Fruit fly (Drosophila melanogaster) whole organism, embryonic: ENCODE measurements around the gene LanB1.
A peak's percentile ranks its signal among the peaks of the same experiment; 100 is the strongest.

Experiments
- CG10366 ChIP-seq: fragments of 200-800 bp; sonication (Bioruptor generic); IDR thresholded peaks from 2 replicates; pipeline ENCODE4 v1.3.6; 2022; ENCODE audit warnings: missing biosample characterization, missing genetic modification characterization
- CG10979 ChIP-seq: fragments of 200-800 bp; sonication (Bioruptor generic); optimal IDR thresholded peaks from 2 replicates; lab custom pipeline; 2018; ENCODE audit warnings: missing biosample characterization, mild to moderate bottlenecking, missing genetic modification characterization, moderate library complexity
- CG11247 ChIP-seq: fragments of 200-800 bp; sonication (Bioruptor generic); IDR thresholded peaks from 2 replicates; pipeline ENCODE4 v1.3.6; 2022; ENCODE audit warnings: missing biosample characterization, missing genetic modification characterization
- CG11504 ChIP-seq: fragments of 200-800 bp; sonication (Bioruptor generic); optimal IDR thresholded peaks from 3 replicates; lab custom pipeline; 2019; ENCODE audit warnings: missing biosample characterization, mild to moderate bottlenecking, missing genetic modification characterization, moderate library complexity
- CG13894 ChIP-seq: fragments of 200-800 bp; sonication (Bioruptor generic); optimal IDR thresholded peaks from 3 replicates; lab custom pipeline; 2018; ENCODE audit warnings: missing biosample characterization, mild to moderate bottlenecking, missing genetic modification characterization, moderate library complexity
- CG14050 ChIP-seq: fragments of 200-800 bp; sonication (Bioruptor generic); IDR thresholded peaks from 3 replicates; pipeline ENCODE4 v1.3.6; 2022; ENCODE audit warnings: missing biosample characterization, missing genetic modification characterization
- CG14441 ChIP-seq: fragments of 200-800 bp; sonication (Bioruptor generic); IDR thresholded peaks from 2 replicates; pipeline ENCODE4 v1.3.6; 2022; ENCODE audit warnings: missing biosample characterization, missing genetic modification characterization
- CG17912 ChIP-seq: fragments of 200-800 bp; sonication (Bioruptor generic); optimal IDR thresholded peaks from 2 replicates; lab custom pipeline; 2018; ENCODE audit warnings: missing biosample characterization, mild to moderate bottlenecking, missing genetic modification characterization
- CG1832 ChIP-seq: fragments of 200-800 bp; sonication (Bioruptor generic); optimal IDR thresholded peaks from 2 replicates; lab custom pipeline; 2017; ENCODE audit warnings: missing biosample characterization, mild to moderate bottlenecking, missing genetic modification characterization, inconsistent platforms
- CG18599 ChIP-seq: fragments of 200-800 bp; sonication (Bioruptor generic); optimal IDR thresholded peaks from 3 replicates; lab custom pipeline; 2017; ENCODE audit warnings: missing biosample characterization, missing genetic modification characterization, mild to moderate bottlenecking, moderate library complexity, missing genetic modification reagents
- CG30431 ChIP-seq: fragments of 200-800 bp; sonication (Bioruptor generic); optimal IDR thresholded peaks from 2 replicates; lab custom pipeline; 2017; ENCODE audit warnings: missing biosample characterization, missing genetic modification characterization
- CG31388 ChIP-seq: fragments of 200-800 bp; sonication (Bioruptor generic); optimal IDR thresholded peaks from 2 replicates; lab custom pipeline; 2016; ENCODE audit warnings: missing biosample characterization, missing genetic modification characterization
- CG32532 ChIP-seq: fragments of 200-800 bp; sonication (Bioruptor generic); IDR thresholded peaks from 2 replicates; pipeline ENCODE4 v1.3.6; 2022; ENCODE audit warnings: missing biosample characterization, missing genetic modification characterization
- CG4707 ChIP-seq: fragments of 200-800 bp; sonication (Bioruptor generic); optimal IDR thresholded peaks from 2 replicates; lab custom pipeline; 2018; ENCODE audit warnings: missing biosample characterization, mild to moderate bottlenecking, missing genetic modification characterization, moderate library complexity
- CG6654 ChIP-seq: fragments of 200-800 bp; sonication (Bioruptor generic); optimal IDR thresholded peaks from 2 replicates; lab custom pipeline; 2017; ENCODE audit warnings: missing biosample characterization, mild to moderate bottlenecking, missing genetic modification characterization
- CG7745 ChIP-seq: fragments of 200-800 bp; sonication (Bioruptor generic); optimal IDR thresholded peaks from 2 replicates; lab custom pipeline; 2018; ENCODE audit warnings: missing biosample characterization, mild to moderate bottlenecking, missing genetic modification characterization, moderate library complexity
- CG8290 ChIP-seq, 3 experiments: fragments of 200-800 bp; sonication (Bioruptor generic); optimal IDR thresholded peaks; 2 replicates each; lab custom pipeline; 2016 to 2019; ENCODE audit warnings: missing biosample characterization in 3 of 3, missing genetic modification characterization in 3 of 3, mild to moderate bottlenecking in 2 of 3, moderate library complexity in 1 of 3
- CG8388 ChIP-seq: fragments of 200-800 bp; sonication (Bioruptor generic); optimal IDR thresholded peaks from 2 replicates; lab custom pipeline; 2019; ENCODE audit warnings: missing biosample characterization, mild to moderate bottlenecking, missing genetic modification characterization, moderate library complexity
- CG9876 ChIP-seq: fragments of 200-800 bp; sonication (Bioruptor generic); optimal IDR thresholded peaks from 2 replicates; lab custom pipeline; 2016; ENCODE audit warnings: missing biosample characterization, missing genetic modification characterization
- D19B ChIP-seq: fragments of 200-800 bp; sonication (Bioruptor generic); optimal IDR thresholded peaks from 2 replicates; lab custom pipeline; 2017; ENCODE audit warnings: missing biosample characterization, mild to moderate bottlenecking, missing genetic modification characterization
- Dp ChIP-seq: fragments of 200-800 bp; sonication (Bioruptor generic); optimal IDR thresholded peaks from 2 replicates; lab custom pipeline; 2018; ENCODE audit warnings: missing biosample characterization, mild to moderate bottlenecking, missing genetic modification characterization, moderate library complexity
- Fer1 ChIP-seq: fragments of 200-800 bp; sonication (Bioruptor generic); optimal IDR thresholded peaks from 2 replicates; lab custom pipeline; 2017; ENCODE audit warnings: missing biosample characterization, mild to moderate bottlenecking, missing genetic modification characterization
- Gsc ChIP-seq: fragments of 200-800 bp; sonication (Bioruptor generic); IDR thresholded peaks from 2 replicates; pipeline ENCODE4 v1.3.6; 2022; ENCODE audit warnings: missing biosample characterization, missing genetic modification characterization
- HHEX ChIP-seq: fragments of 200-800 bp; sonication (Bioruptor generic); optimal IDR thresholded peaks from 3 replicates; lab custom pipeline; 2017; ENCODE audit warnings: missing biosample characterization, mild to moderate bottlenecking, missing genetic modification characterization, missing genetic modification reagents
- HLH54F ChIP-seq: fragments of 200-800 bp; sonication (Bioruptor generic); optimal IDR thresholded peaks from 3 replicates; lab custom pipeline; 2016; ENCODE audit warnings: missing biosample characterization, missing genetic modification characterization
- Lhr ChIP-seq: fragments of 200-800 bp; sonication (Bioruptor generic); optimal IDR thresholded peaks from 3 replicates; lab custom pipeline; 2017; ENCODE audit warnings: mild to moderate bottlenecking, missing biosample characterization, missing genetic modification reagents, missing genetic modification characterization
- Lpt ChIP-seq: fragments of >200 bp; optimal IDR thresholded peaks from 2 replicates; lab custom pipeline; 2018; ENCODE audit warnings: missing biosample characterization, missing genetic modification characterization
- Max ChIP-seq: fragments of 200-800 bp; sonication (Bioruptor generic); optimal IDR thresholded peaks from 2 replicates; lab custom pipeline; 2016; ENCODE audit warnings: missing biosample characterization, mild to moderate bottlenecking, missing genetic modification characterization
- Mes4 ChIP-seq: fragments of 200-800 bp; sonication (Bioruptor generic); optimal IDR thresholded peaks from 2 replicates; lab custom pipeline; 2016; ENCODE audit warnings: missing biosample characterization, missing genetic modification characterization
- NK7.1 ChIP-seq: fragments of 200-800 bp; sonication (Bioruptor generic); optimal IDR thresholded peaks from 3 replicates; lab custom pipeline; 2016; ENCODE audit warnings: missing biosample characterization, missing genetic modification characterization
- Oli ChIP-seq: fragments of 200-800 bp; sonication (Bioruptor generic); optimal IDR thresholded peaks from 2 replicates; lab custom pipeline; 2018; ENCODE audit warnings: missing biosample characterization, mild to moderate bottlenecking, missing genetic modification characterization, moderate library complexity
- PHDP ChIP-seq: fragments of 200-800 bp; sonication (Bioruptor generic); optimal IDR thresholded peaks from 3 replicates; lab custom pipeline; 2018; ENCODE audit warnings: missing biosample characterization, mild to moderate bottlenecking, missing genetic modification characterization, moderate library complexity
- amos ChIP-seq: fragments of 200-800 bp; sonication (Bioruptor generic); IDR thresholded peaks from 2 replicates; pipeline ENCODE4 v1.3.6; 2022; ENCODE audit warnings: missing biosample characterization, missing genetic modification characterization; ENCODE audit not compliant: partially characterized antibody
- ase ChIP-seq: fragments of 200-800 bp; sonication (Bioruptor generic); IDR thresholded peaks from 3 replicates; pipeline ENCODE4 v1.3.6; 2022; ENCODE audit warnings: missing biosample characterization, missing genetic modification characterization
- chif ChIP-seq, 2 experiments: fragments of 200-800 bp; sonication (Bioruptor generic); optimal IDR thresholded peaks; 3 replicates each; lab custom pipeline; 2016; ENCODE audit warnings: missing biosample characterization in 2 of 2, missing genetic modification characterization in 2 of 2
- dmrt11E ChIP-seq: fragments of 200-800 bp; sonication (Bioruptor generic); optimal IDR thresholded peaks from 3 replicates; lab custom pipeline; 2018; ENCODE audit warnings: missing biosample characterization, mild to moderate bottlenecking, missing genetic modification characterization, moderate library complexity
- fd3F ChIP-seq: fragments of 200-800 bp; sonication (Bioruptor generic); optimal IDR thresholded peaks from 2 replicates; lab custom pipeline; 2018; ENCODE audit warnings: missing biosample characterization, mild to moderate bottlenecking, missing genetic modification characterization, moderate library complexity
- insv ChIP-seq, 2 experiments: fragments of 200-800 bp; sonication (Bioruptor generic); optimal IDR thresholded peaks; 3 replicates each; lab custom pipeline; 2016 to 2018; ENCODE audit warnings: missing biosample characterization in 2 of 2, missing genetic modification characterization in 2 of 2
- mld ChIP-seq: fragments of 200-800 bp; sonication (Bioruptor generic); IDR thresholded peaks from 3 replicates; pipeline ENCODE4 v1.3.6; 2022; ENCODE audit warnings: missing biosample characterization, missing genetic modification characterization; ENCODE audit not compliant: partially characterized antibody
- nau ChIP-seq: fragments of 200-800 bp; sonication (Bioruptor generic); optimal IDR thresholded peaks from 3 replicates; lab custom pipeline; 2017; ENCODE audit warnings: missing biosample characterization, mild to moderate bottlenecking, missing genetic modification characterization, missing genetic modification reagents
- oc ChIP-seq: fragments of 200-800 bp; sonication (Bioruptor generic); optimal IDR thresholded peaks from 2 replicates; lab custom pipeline; 2018; ENCODE audit warnings: missing biosample characterization, mild to moderate bottlenecking, missing genetic modification characterization, moderate library complexity
- p53 ChIP-seq: fragments of 200-800 bp; sonication (Bioruptor generic); optimal IDR thresholded peaks from 2 replicates; lab custom pipeline; 2016; ENCODE audit warnings: missing biosample characterization, missing genetic modification characterization
- peb ChIP-seq: fragments of 200-800 bp; sonication (Bioruptor generic); IDR thresholded peaks from 2 replicates; pipeline ENCODE4 v1.3.6; 2022; ENCODE audit warnings: missing biosample characterization, missing genetic modification characterization
- ranshi ChIP-seq: fragments of 200-800 bp; sonication (Bioruptor generic); IDR thresholded peaks from 2 replicates; pipeline ENCODE4 v1.3.6; 2022; ENCODE audit warnings: missing biosample characterization, missing genetic modification characterization
- wdn ChIP-seq: fragments of 200-800 bp; sonication (Bioruptor generic); IDR thresholded peaks from 2 replicates; pipeline ENCODE4 v1.3.6; 2022; ENCODE audit warnings: missing biosample characterization, missing genetic modification characterization
- z ChIP-seq: fragments of 200-800 bp; sonication (Bioruptor generic); IDR thresholded peaks from 3 replicates; pipeline ENCODE4 v1.3.6; 2022; ENCODE audit warnings: missing biosample characterization, missing genetic modification characterization
- zf30C ChIP-seq: fragments of 200-800 bp; sonication (Bioruptor generic); optimal IDR thresholded peaks from 3 replicates; lab custom pipeline; 2018; ENCODE audit warnings: missing biosample characterization, mild to moderate bottlenecking, missing genetic modification characterization

Gene LanB1

DNA sequence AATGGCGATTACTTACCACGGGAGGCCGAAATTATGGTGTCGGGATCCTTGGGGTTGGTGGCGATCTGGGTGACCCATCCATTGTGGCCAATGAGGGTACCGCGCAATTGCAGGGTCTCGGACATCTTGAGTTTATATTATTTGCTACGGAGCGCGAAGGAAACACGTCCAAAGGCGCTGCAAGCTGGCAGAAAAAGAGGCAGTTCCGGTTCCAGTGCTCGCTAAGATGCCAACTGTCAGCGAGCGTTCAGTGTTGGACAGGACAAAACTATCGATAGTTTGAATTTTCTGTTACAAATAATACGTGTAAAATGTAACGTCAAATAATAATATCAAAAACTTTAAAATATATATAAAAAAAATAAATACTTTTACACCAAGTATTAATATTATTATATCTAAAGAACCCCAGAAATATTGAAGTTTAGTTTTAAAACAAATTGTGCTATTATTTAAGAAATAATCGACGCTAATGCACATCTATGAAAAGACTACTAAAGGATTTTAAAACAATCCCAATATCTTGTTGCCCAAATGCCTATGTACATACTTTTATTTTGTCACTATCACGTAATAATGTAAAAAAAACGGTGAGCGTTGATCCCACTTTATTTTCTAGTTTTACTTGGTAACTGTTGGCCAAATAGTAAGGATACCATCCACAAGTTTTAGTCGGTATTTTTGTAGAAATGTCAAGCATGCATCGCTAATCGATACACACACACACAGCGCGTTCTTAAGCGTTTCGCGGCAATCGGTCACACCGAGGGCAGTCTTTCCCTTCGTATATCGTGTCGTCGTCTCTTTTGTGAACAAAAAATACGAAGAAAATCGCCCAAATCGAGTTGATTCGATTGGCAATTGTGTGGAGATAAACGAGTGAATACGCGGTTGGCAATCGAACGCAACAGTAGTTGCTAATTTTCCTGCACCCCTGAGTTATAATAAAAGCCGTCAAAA, 16.1 kb downstream of the LanB1 start, which contains the start of the genes Rack1 and mts (continued):
- TF ChIP-seq CG11247 (GFP tag; lab: Robert Waterston, UW), result peak; percentile 86
- TF ChIP-seq amos (GFP tag; lab: Robert Waterston, UW), result peak; percentile 74
- no peak for TF ChIP-seq CG7745 (tag; lab: Kevin White, UChicago)
- TF ChIP-seq CG30431, result peak; percentile 71
- peak; percentile 58 for TF ChIP-seq CG8388 (GFP tag; lab: Kevin White, UChicago)
- TF ChIP-seq Oli (tag; lab: Kevin White, UChicago), result peak; percentile 71
- peak; percentile 75 for TF ChIP-seq HLH54F (GFP tag; lab: Kevin White, UChicago)
- peak; percentile 32 for TF ChIP-seq p53 (GFP tag; lab: Kevin White, UChicago)
- TF ChIP-seq Mes4, result peak; percentile 94
- peak; percentile 66 for TF ChIP-seq CG10979
- TF ChIP-seq ase, result peak; percentile 74; the same call in 2 of the 3 replicates
- TF ChIP-seq Max, result peak; percentile 72
- TF ChIP-seq Fer1 (GFP tag; lab: Kevin White, UChicago), result peak; percentile 90
- peak; percentile 60 for TF ChIP-seq CG6654 (GFP tag; lab: Kevin White, UChicago)
- TF ChIP-seq mld, result 0 out of 3 replicates have a peak, but pooled peaks have one; percentile 13
- peak; percentile 41; the same call in 1 of the 2 replicates for TF ChIP-seq peb
- peak; percentile 57 for TF ChIP-seq CG11504 (tag; lab: Kevin White, UChicago)
- TF ChIP-seq z (GFP tag; lab: Robert Waterston, UW), result 0 out of 3 replicates have a peak, but pooled peaks have one; percentile 42
- peak; percentile 72 for TF ChIP-seq Lhr (GFP tag; lab: Kevin White, UChicago)
- TF ChIP-seq NK7.1 (GFP tag; lab: Kevin White, UChicago), result peak; percentile 69
- no peak for TF ChIP-seq oc (tag; lab: Kevin White, UChicago)
- TF ChIP-seq CG17912 (GFP tag; lab: Kevin White, UChicago), result peak; percentile 87
- TF ChIP-seq CG14441, result peak; percentile 67
- peak; percentile 70 for TF ChIP-seq CG9876 (GFP tag; lab: Kevin White, UChicago)
- TF ChIP-seq wdn (GFP tag; lab: Robert Waterston, UW), result peak; percentile 80
- peak; percentile 88 for TF ChIP-seq nau (GFP tag; lab: Kevin White, UChicago)
- peak; percentile 92 for TF ChIP-seq CG18599 (GFP tag; lab: Kevin White, UChicago)
- peak; percentile 86 for TF ChIP-seq PHDP (tag; lab: Kevin White, UChicago)
- peak; percentile 29 for TF ChIP-seq Dp (GFP tag; lab: Kevin White, UChicago)
- peak; percentile 80 for TF ChIP-seq CG13894 (tag; lab: Kevin White, UChicago)
- peak; percentile 74 for TF ChIP-seq CG10366
- peak; percentile 54 for TF ChIP-seq CG8290 (GFP tag; optimal IDR thresholded peaks at IDR 0.05; lab: Kevin White, UChicago)
- TF ChIP-seq CG8290 (tag; optimal IDR thresholded peaks at IDR 0.05; lab: Kevin White, UChicago), result peak; percentile 74 to 96
- no peak for TF ChIP-seq Gsc (GFP tag; lab: Robert Waterston, UW)
- TF ChIP-seq CG31388, result peak; percentile 7
- peak; percentile 45 to 68 for TF ChIP-seq chif (GFP tag; optimal IDR thresholded peaks at IDR 0.05; lab: Kevin White, UChicago)
- TF ChIP-seq CG4707, result peak; percentile 87
- TF ChIP-seq ranshi (GFP tag; lab: Robert Waterston, UW), result peak; percentile 87
- TF ChIP-seq CG14050 (GFP tag; lab: Robert Waterston, UW), result peak; percentile 73
- TF ChIP-seq D19B (GFP tag; lab: Kevin White, UChicago), result peak; percentile 66
- peak; percentile 67 for TF ChIP-seq dmrt11E (tag; lab: Kevin White, UChicago)
- peak; percentile 95 for TF ChIP-seq HHEX (GFP tag; lab: Kevin White, UChicago)
- TF ChIP-seq CG1832, result no peak
- TF ChIP-seq fd3F, result peak; percentile 76
- TF ChIP-seq zf30C (GFP tag; lab: Kevin White, UChicago), result peak; percentile 52
- peak in 1 of 2 experiments; percentile 69 for TF ChIP-seq insv (GFP tag; optimal IDR thresholded peaks at IDR 0.05; lab: Kevin White, UChicago)
- peak; percentile 90 for TF ChIP-seq CG32532 (GFP tag; lab: Robert Waterston, UW)
- TF ChIP-seq Lpt (GFP tag; lab: Kevin White, UChicago), result no peak
